Fruit fly (Drosophila melanogaster): Measurements from ENCODE around the gene Ndc1.

Gene Ndc1

dm6 chr3R:23933684-23934575 lies 9.7 kb downstream of the Ndc1 start, which contains the start of gene CG5854 (continued):
- TF ChIP-seq ap (GFP tag; IDR thresholded peaks at IDR 0.05) (peak; percentile 75), mld (GFP tag; IDR thresholded peaks at IDR 0.05; ENCODE audit: partially characterized antibody) (0 out of 3 replicates have a peak, but pooled peaks have one; percentile 19), gro (GFP tag; optimal IDR thresholded peaks at IDR 0.05) (no peak), sqz (GFP tag; optimal IDR thresholded peaks at IDR 0.05) (no peak), z (GFP tag; IDR thresholded peaks at IDR 0.05) (0 out of 3 replicates have a peak, but pooled peaks have one; percentile 42), CG10274 (GFP tag; optimal IDR thresholded peaks at IDR 0.05) (peak; percentile 45), Hsf (GFP tag; optimal IDR thresholded peaks at IDR 0.05) (peak; percentile 78), CG11560 (tag; IDR thresholded peaks at IDR 0.05) (0 out of 3 replicates have a peak, but pooled peaks have one; percentile 8), lmd (GFP tag; IDR thresholded peaks at IDR 0.05) (peak; percentile 59), CG7745 (tag; optimal IDR thresholded peaks at IDR 0.05) (no peak), E2f2 (GFP tag; IDR thresholded peaks at IDR 0.05) (peak; percentile 97), HLHmδ (GFP tag; optimal IDR thresholded peaks at IDR 0.05) (no peak), bowl (GFP tag; IDR thresholded peaks at IDR 0.05) (peak; percentile 38; the same call in 1 of the 2 replicates), sr (GFP tag; IDR thresholded peaks at IDR 0.05) (peak; percentile 32; the same call in 1 of the 3 replicates), CG6683 (GFP tag; optimal IDR thresholded peaks at IDR 0.05) (no peak), Sox100B (GFP tag; optimal IDR thresholded peaks at IDR 0.05) (peak; percentile 52), amos (GFP tag; IDR thresholded peaks at IDR 0.05; ENCODE audit: partially characterized antibody) (no peak), Hr39 (optimal IDR thresholded peaks at IDR 0.05) (no peak), CG4404 (GFP tag; IDR thresholded peaks at IDR 0.05) (peak; percentile 32; the same call in 1 of the 2 replicates), CG2712 (tag; optimal IDR thresholded peaks at IDR 0.05) (peak; percentile 75), CG16863 (GFP tag; optimal IDR thresholded peaks at IDR 0.05) (peak; percentile 86), Aef1 (GFP tag; IDR thresholded peaks at IDR 0.05) (peak; percentile 37; the same call in 2 of the 3 replicates), Mes4 (GFP tag; optimal IDR thresholded peaks at IDR 0.05) (peak; percentile 73), gsb (GFP tag; IDR thresholded peaks at IDR 0.05) (peak; percentile 33; the same call in 1 of the 2 replicates), CG31441 (GFP tag; IDR thresholded peaks at IDR 0.05) (peak; percentile 71), Jarid2 (GFP tag; optimal IDR thresholded peaks at IDR 0.05) (peak; percentile 21), Drgx (GFP tag; IDR thresholded peaks at IDR 0.05) (peak; percentile 98), ttk (GFP tag; IDR thresholded peaks at IDR 0.05) (peak; percentile 49), wdn (GFP tag; IDR thresholded peaks at IDR 0.05) (peak; percentile 33; the same call in 1 of the 2 replicates), bsh (GFP tag; optimal IDR thresholded peaks at IDR 0.05) (peak; percentile 90 to 98), Dek (tag; optimal IDR thresholded peaks at IDR 0.05) (peak; percentile 22), Stat92E (GFP tag; optimal IDR thresholded peaks at IDR 0.05) (peak in 1 of 3 experiments; percentile 74), tna (GFP tag; IDR thresholded peaks at IDR 0.05; ENCODE audit: partially characterized antibody) (no peak), Ssrp (tag; optimal IDR thresholded peaks at IDR 0.05) (peak; percentile 68), Bteb2 (GFP tag; optimal IDR thresholded peaks at IDR 0.05) (peak; percentile 64), gcm2 (GFP tag; optimal IDR thresholded peaks at IDR 0.05) (peak; percentile 29), NC2α (GFP tag; optimal IDR thresholded peaks at IDR 0.05) (peak; percentile 68), CG43689 (GFP tag; IDR thresholded peaks at IDR 0.05) (peak; percentile 55; the same call in 1 of the 2 replicates), CG3163 (GFP tag; optimal IDR thresholded peaks at IDR 0.05) (peak; percentile 23), Fer2 (tag; optimal IDR thresholded peaks at IDR 0.05) (no peak), nau (GFP tag; optimal IDR thresholded peaks at IDR 0.05) (peak; percentile 57), Ets65A (GFP tag) (peak; percentile 86), CG18011 (GFP tag; optimal IDR thresholded peaks at IDR 0.05) (peak; percentile 39), odd (GFP tag; optimal IDR thresholded peaks at IDR 0.05) (peak; percentile 64), CG13287 (GFP tag; IDR thresholded peaks at IDR 0.05; ENCODE audit: partially characterized antibody) (peak; percentile 32; the same call in 1 of the 2 replicates), Atf3 (GFP tag; optimal IDR thresholded peaks at IDR 0.05) (peak; percentile 56), CG4820 (GFP tag; optimal IDR thresholded peaks at IDR 0.05) (peak; percentile 68), H15 (GFP tag; IDR thresholded peaks at IDR 0.05) (peak; percentile 69; the same call in 2 of the 3 replicates)
